Worm (Caenorhabditis elegans): ENCODE data around the gene C04C3.7.

C04C3.7 gene

ce11 chrIV:3452516-3452915 lies 19.2 kb upstream of the C04C3.7 start:
- TF ChIP-seq fkh-10 (GFP tag; optimal IDR thresholded peaks at IDR 0.05), result no peak

ce11 chrIV:3447350-3447749 lies 14.1 kb upstream of the C04C3.7 start:
- TF ChIP-seq skn-1 (tag; optimal IDR thresholded peaks at IDR 0.05) (no peak), daf-12 (tag; optimal IDR thresholded peaks at IDR 0.05) (no peak), snpc-4 (tag; optimal IDR thresholded peaks at IDR 0.05) (no peak), ZK546.5 (tag; optimal IDR thresholded peaks at IDR 0.05) (no peak), ztf-4 (tag; optimal IDR thresholded peaks at IDR 0.05) (no peak), nhr-76 (tag; optimal IDR thresholded peaks at IDR 0.05) (no peak), hmg-11 (tag; optimal IDR thresholded peaks at IDR 0.05) (no peak), nfya-1 (tag; optimal IDR thresholded peaks at IDR 0.05; ENCODE audit: insufficient read depth) (no peak), nhr-77 (tag; optimal IDR thresholded peaks at IDR 0.05) (no peak), jun-1 (tag; optimal IDR thresholded peaks at IDR 0.05) (no peak), pqm-1 (tag; optimal IDR thresholded peaks at IDR 0.05) (no peak), ceh-9 (tag; optimal IDR thresholded peaks at IDR 0.05) (no peak), lin-39 (tag; optimal IDR thresholded peaks at IDR 0.05) (no peak), ceh-16 (tag; optimal IDR thresholded peaks at IDR 0.05) (no peak), mdl-1 (tag; optimal IDR thresholded peaks at IDR 0.05) (no peak)

- TF ChIP-seq jun-1 (tag; optimal IDR thresholded peaks at IDR 0.05) (no peak), hmg-11 (tag; optimal IDR thresholded peaks at IDR 0.05) (no peak), daf-12 (tag; optimal IDR thresholded peaks at IDR 0.05) (no peak), nhr-23 (tag; optimal IDR thresholded peaks at IDR 0.05) (no peak), pqm-1 (tag; optimal IDR thresholded peaks at IDR 0.05) (no peak), nhr-28 (tag; optimal IDR thresholded peaks at IDR 0.05) (no peak), egl-27 (tag; optimal IDR thresholded peaks at IDR 0.05) (no peak), ceh-9 (tag; optimal IDR thresholded peaks at IDR 0.05) (no peak), zag-1 (tag; optimal IDR thresholded peaks at IDR 0.05) (no peak), fos-1 (tag; optimal IDR thresholded peaks at IDR 0.05) (no peak)
Observed at ce11 chrIV:3444614-3445013, 11.3 kb upstream of the C04C3.7 start, which contains the start of gene F58E2.5. TSS of gene F58E2.5 (plus strand) at chrIV:3444914.

ce11 chrIV:3444101-3444500 lies 10.8 kb upstream of the C04C3.7 start, which contains the start of gene F09D12.2:
TSS of gene F09D12.2 (minus strand) at chrIV:3444201.
- TF ChIP-seq ztf-11 (tag; optimal IDR thresholded peaks at IDR 0.05), result no peak

- TF ChIP-seq mml-1 (tag; optimal IDR thresholded peaks at IDR 0.05) (no peak), ceh-16 (tag; optimal IDR thresholded peaks at IDR 0.05) (no peak), unc-62 (GFP tag; optimal IDR thresholded peaks at IDR 0.05) (no peak), pha-4 (tag; optimal IDR thresholded peaks at IDR 0.05) (no peak), daf-12 (tag; optimal IDR thresholded peaks at IDR 0.05) (no peak), nfya-1 (tag; optimal IDR thresholded peaks at IDR 0.05; ENCODE audit: insufficient read depth) (no peak), ceh-82 (tag; optimal IDR thresholded peaks at IDR 0.05) (no peak)
Observed at ce11 chrIV:3442513-3442912, 9.2 kb upstream of the C04C3.7 start.

- peak; percentile 91 for TF ChIP-seq elt-1 (tag; optimal IDR thresholded peaks at IDR 0.05)
- TF ChIP-seq nhr-25 (tag; optimal IDR thresholded peaks at IDR 0.05), result peak; percentile 19
- no peak for TF ChIP-seq nhr-11 (tag; optimal IDR thresholded peaks at IDR 0.05)
Observed at ce11 chrIV:3440848-3441247, 7.6 kb upstream of the C04C3.7 start, which contains the start of gene grd-10. TSS of gene grd-10 (plus strand) at chrIV:3441055.

ce11 chrIV:3439354-3439753 lies 6.1 kb upstream of the C04C3.7 start, which contains the start of gene grd-3:
TSS of gene grd-3 (plus strand) at chrIV:3439655.
- TF ChIP-seq nhr-12 (tag; optimal IDR thresholded peaks at IDR 0.05) (no peak), lsy-12 (tag; optimal IDR thresholded peaks at IDR 0.05) (no peak), nhr-25 (tag; optimal IDR thresholded peaks at IDR 0.05) (peak; percentile 78), daf-12 (tag; optimal IDR thresholded peaks at IDR 0.05) (no peak), ztf-11 (tag; optimal IDR thresholded peaks at IDR 0.05) (no peak), skn-1 (tag; optimal IDR thresholded peaks at IDR 0.05) (no peak), pqm-1 (tag; optimal IDR thresholded peaks at IDR 0.05) (no peak), elt-1 (tag; optimal IDR thresholded peaks at IDR 0.05) (peak; percentile 88), nhr-76 (tag; optimal IDR thresholded peaks at IDR 0.05) (no peak), fkh-10 (GFP tag; optimal IDR thresholded peaks at IDR 0.05) (no peak), mml-1 (tag; optimal IDR thresholded peaks at IDR 0.05) (no peak), ZK546.5 (tag; optimal IDR thresholded peaks at IDR 0.05) (no peak), nfya-1 (tag; optimal IDR thresholded peaks at IDR 0.05; ENCODE audit: insufficient read depth) (no peak), pha-4 (tag; optimal IDR thresholded peaks at IDR 0.05) (no peak), nhr-11 (tag; optimal IDR thresholded peaks at IDR 0.05) (no peak), nhr-237 (tag; optimal IDR thresholded peaks at IDR 0.05) (no peak), nhr-43 (tag; optimal IDR thresholded peaks at IDR 0.05; ENCODE audit: poor library complexity, severe bottlenecking) (no peak), ztf-4 (tag; optimal IDR thresholded peaks at IDR 0.05) (no peak), unc-39 (tag; optimal IDR thresholded peaks at IDR 0.05) (no peak), ama-1 (optimal IDR thresholded peaks at IDR 0.05) (no peak), zag-1 (tag; optimal IDR thresholded peaks at IDR 0.05) (no peak), nhr-28 (tag; optimal IDR thresholded peaks at IDR 0.05) (no peak), nhr-23 (tag; optimal IDR thresholded peaks at IDR 0.05) (peak; percentile 50), eor-1 (tag; optimal IDR thresholded peaks at IDR 0.05) (no peak), nhr-77 (tag; optimal IDR thresholded peaks at IDR 0.05) (no peak)
